Fruit fly (Drosophila melanogaster) whole organism, embryonic: ENCODE data around the gene Phs.

ENCODE experiments used
- Antp ChIP-seq: fragments of 200-800 bp; sonication (Bioruptor generic); optimal IDR thresholded peaks from 3 replicates; lab custom pipeline; 2016; ENCODE audit warnings: missing biosample characterization, missing genetic modification characterization
- CG1024 ChIP-seq: fragments of 200-800 bp; sonication (Bioruptor generic); IDR thresholded peaks from 2 replicates; pipeline ENCODE4 v1.3.6; 2022; ENCODE audit warnings: missing biosample characterization, missing genetic modification characterization
- CG11093 ChIP-seq: fragments of 200-800 bp; sonication (Bioruptor generic); IDR thresholded peaks from 3 replicates; pipeline ENCODE4 v1.3.6; 2022; ENCODE audit warnings: missing biosample characterization, missing genetic modification characterization
- CG14667 ChIP-seq: fragments of 200-800 bp; sonication (Bioruptor generic); IDR thresholded peaks from 2 replicates; pipeline ENCODE4 v1.3.6; 2022; ENCODE audit warnings: missing biosample characterization, missing genetic modification characterization
- CG15269 ChIP-seq: fragments of 200-800 bp; sonication (Bioruptor generic); optimal IDR thresholded peaks from 2 replicates; lab custom pipeline; 2018; ENCODE audit warnings: missing biosample characterization, mild to moderate bottlenecking, missing genetic modification characterization, moderate library complexity
- CG15479 ChIP-seq: fragments of 200-800 bp; sonication (Bioruptor generic); optimal IDR thresholded peaks from 3 replicates; lab custom pipeline; 2019; ENCODE audit warnings: missing biosample characterization, mild to moderate bottlenecking, missing genetic modification characterization, moderate library complexity
- CG15514 ChIP-seq: fragments of 200-800 bp; sonication (Bioruptor generic); optimal IDR thresholded peaks from 3 replicates; lab custom pipeline; 2017; ENCODE audit warnings: missing biosample characterization, missing genetic modification characterization, mild to moderate bottlenecking, moderate library complexity, missing genetic modification reagents
- CG16863 ChIP-seq: fragments of 200-800 bp; sonication (Bioruptor generic); optimal IDR thresholded peaks from 3 replicates; lab custom pipeline; 2016; ENCODE audit warnings: missing biosample characterization, missing genetic modification characterization
- CG2116 ChIP-seq: fragments of 200-800 bp; sonication (Bioruptor generic); optimal IDR thresholded peaks from 3 replicates; lab custom pipeline; 2018; ENCODE audit warnings: missing biosample characterization, mild to moderate bottlenecking, missing genetic modification characterization
- CG31441 ChIP-seq: fragments of 200-800 bp; sonication (Bioruptor generic); IDR thresholded peaks from 2 replicates; pipeline ENCODE4 v1.3.6; 2022; ENCODE audit warnings: missing biosample characterization, missing genetic modification characterization
- CG4328 ChIP-seq: fragments of 200-800 bp; sonication (Bioruptor generic); optimal IDR thresholded peaks from 3 replicates; lab custom pipeline; 2017; ENCODE audit warnings: missing biosample characterization, missing genetic modification reagents, missing genetic modification characterization
- CG7357 ChIP-seq: fragments of 200-800 bp; sonication (Bioruptor generic); IDR thresholded peaks from 3 replicates; pipeline ENCODE4 v1.3.6; 2022; ENCODE audit warnings: missing biosample characterization, missing genetic modification characterization
- CG7987 ChIP-seq: fragments of 200-800 bp; sonication (Bioruptor generic); optimal IDR thresholded peaks from 2 replicates; lab custom pipeline; 2018; ENCODE audit warnings: missing biosample characterization, mild to moderate bottlenecking, missing genetic modification characterization, moderate library complexity
- CG8089 ChIP-seq: fragments of 200-800 bp; sonication (Bioruptor generic); optimal IDR thresholded peaks from 3 replicates; lab custom pipeline; 2016; ENCODE audit warnings: missing biosample characterization, missing genetic modification characterization
- CG8281 ChIP-seq: fragments of 200-800 bp; sonication (Bioruptor generic); optimal IDR thresholded peaks from 2 replicates; lab custom pipeline; 2018; ENCODE audit warnings: missing biosample characterization, mild to moderate bottlenecking, missing genetic modification characterization, moderate library complexity
- CG8359 ChIP-seq: fragments of 200-800 bp; sonication (Bioruptor generic); optimal IDR thresholded peaks from 2 replicates; lab custom pipeline; 2017; ENCODE audit warnings: missing biosample characterization, mild to moderate bottlenecking, missing genetic modification characterization, borderline replicate concordance
- CG9437 ChIP-seq: fragments of 200-800 bp; sonication (Bioruptor generic); optimal IDR thresholded peaks from 2 replicates; lab custom pipeline; 2018; ENCODE audit warnings: missing biosample characterization, mild to moderate bottlenecking, missing genetic modification characterization
- D19B ChIP-seq: fragments of 200-800 bp; sonication (Bioruptor generic); optimal IDR thresholded peaks from 2 replicates; lab custom pipeline; 2017; ENCODE audit warnings: missing biosample characterization, mild to moderate bottlenecking, missing genetic modification characterization
- Dip3 ChIP-seq: fragments of 200-800 bp; sonication (Bioruptor generic); optimal IDR thresholded peaks from 3 replicates; lab custom pipeline; 2016; ENCODE audit warnings: missing biosample characterization, missing genetic modification characterization
- Eip74EF ChIP-seq, 2 experiments: fragments of 200-800 bp in 1 of 2; fragments of >200 bp in 1 of 2; sonication (Bioruptor generic) in 1 of 2; optimal IDR thresholded peaks; 2 replicates each; lab custom pipeline; 2017 to 2019; ENCODE audit warnings: missing biosample characterization in 2 of 2, missing genetic modification characterization in 2 of 2, mild to moderate bottlenecking in 1 of 2, moderate library complexity in 1 of 2
- Hsf ChIP-seq: fragments of 200-800 bp; sonication (Bioruptor generic); optimal IDR thresholded peaks from 3 replicates; lab custom pipeline; 2016; ENCODE audit warnings: missing biosample characterization, missing genetic modification characterization
- Neu2 ChIP-seq: fragments of 200-800 bp; sonication (Bioruptor generic); optimal IDR thresholded peaks from 3 replicates; lab custom pipeline; 2016; ENCODE audit warnings: missing biosample characterization, missing genetic modification characterization, borderline replicate concordance
- Optix ChIP-seq: fragments of 200-800 bp; sonication (Bioruptor generic); IDR thresholded peaks from 3 replicates; pipeline ENCODE4 v1.3.6; 2022; ENCODE audit warnings: missing biosample characterization, missing genetic modification characterization
- Poxn ChIP-seq: fragments of 200-800 bp; sonication (Bioruptor generic); IDR thresholded peaks from 2 replicates; pipeline ENCODE4 v1.3.6; 2022; ENCODE audit warnings: missing biosample characterization, missing genetic modification characterization
- Ravus ChIP-seq: fragments of 200-800 bp; sonication (Bioruptor generic); IDR thresholded peaks from 2 replicates; pipeline ENCODE4 v1.3.6; 2022; ENCODE audit warnings: missing biosample characterization, missing genetic modification characterization
- Scr ChIP-seq: fragments of 200-800 bp; sonication (Bioruptor generic); IDR thresholded peaks from 2 replicates; pipeline ENCODE4 v1.3.6; 2022; ENCODE audit warnings: missing biosample characterization, missing genetic modification characterization; ENCODE audit not compliant: partially characterized antibody
- TFAM ChIP-seq: fragments of 200-800 bp; sonication (Bioruptor generic); optimal IDR thresholded peaks from 2 replicates; lab custom pipeline; 2017; ENCODE audit warnings: missing biosample characterization, missing genetic modification characterization, inconsistent platforms
- amos ChIP-seq: fragments of 200-800 bp; sonication (Bioruptor generic); IDR thresholded peaks from 2 replicates; pipeline ENCODE4 v1.3.6; 2022; ENCODE audit warnings: missing biosample characterization, missing genetic modification characterization; ENCODE audit not compliant: partially characterized antibody
- bcd ChIP-seq: fragments of 200-800 bp; sonication (Bioruptor generic); optimal IDR thresholded peaks from 2 replicates; lab custom pipeline; 2017; ENCODE audit warnings: missing biosample characterization, mild to moderate bottlenecking, missing genetic modification characterization
- btn ChIP-seq: fragments of 200-800 bp; sonication (Bioruptor generic); optimal IDR thresholded peaks from 2 replicates; lab custom pipeline; 2016; ENCODE audit warnings: missing biosample characterization, missing genetic modification characterization
- dimm ChIP-seq: fragments of 200-800 bp; sonication (Bioruptor generic); IDR thresholded peaks from 2 replicates; pipeline ENCODE4 v1.3.6; 2022; ENCODE audit warnings: missing biosample characterization, missing genetic modification characterization
- dysf ChIP-seq: fragments of 200-800 bp; sonication (Bioruptor generic); IDR thresholded peaks from 3 replicates; pipeline ENCODE4 v1.3.6; 2022; ENCODE audit warnings: missing biosample characterization, missing genetic modification characterization
- esg ChIP-seq: fragments of 200-800 bp; sonication (Bioruptor generic); conservative IDR thresholded peaks from 2 replicates; pipeline ENCODE4 v1.3.6; 2022; ENCODE audit warnings: missing biosample characterization, missing genetic modification characterization
- grau ChIP-seq: fragments of 200-800 bp; optimal IDR thresholded peaks from 3 replicates; lab custom pipeline; 2019; ENCODE audit warnings: missing biosample characterization, mild to moderate bottlenecking, missing genetic modification characterization, moderate library complexity
- lmd ChIP-seq: fragments of 200-800 bp; sonication (Bioruptor generic); IDR thresholded peaks from 2 replicates; pipeline ENCODE4 v1.3.6; 2022; ENCODE audit warnings: missing biosample characterization, missing genetic modification characterization
- lola ChIP-seq, 3 experiments: fragments of >200 bp in 2 of 3; fragments of 200-800 bp in 1 of 3; sonication (Bioruptor generic) in 1 of 3; optimal IDR thresholded peaks; 2 replicates each; lab custom pipeline; 2017 to 2019; ENCODE audit warnings: missing biosample characterization in 3 of 3, missing genetic modification characterization in 3 of 3, mild to moderate bottlenecking in 1 of 3, moderate library complexity in 1 of 3
- luna ChIP-seq: fragments of 200-800 bp; sonication (Bioruptor generic); optimal IDR thresholded peaks from 2 replicates; lab custom pipeline; 2016; ENCODE audit warnings: missing biosample characterization, missing genetic modification characterization
- mam ChIP-seq: fragments of 200-800 bp; sonication (Bioruptor generic); optimal IDR thresholded peaks from 3 replicates; lab custom pipeline; 2016; ENCODE audit warnings: missing biosample characterization, missing genetic modification characterization
- nerfin-1 ChIP-seq: fragments of 200-800 bp; sonication (Bioruptor generic); optimal IDR thresholded peaks from 3 replicates; lab custom pipeline; 2019; ENCODE audit warnings: missing biosample characterization, mild to moderate bottlenecking, missing genetic modification characterization, moderate library complexity
- nom ChIP-seq: fragments of 200-800 bp; sonication (Bioruptor generic); optimal IDR thresholded peaks from 2 replicates; lab custom pipeline; 2017; ENCODE audit warnings: missing biosample characterization, missing genetic modification characterization, mild to moderate bottlenecking, moderate library complexity, missing genetic modification reagents
- pnt ChIP-seq: fragments of 200-800 bp; sonication (Bioruptor generic); optimal IDR thresholded peaks from 3 replicates; lab custom pipeline; 2016; ENCODE audit warnings: missing biosample characterization, missing genetic modification characterization
- run ChIP-seq: fragments of 200-800 bp; sonication (Bioruptor generic); optimal IDR thresholded peaks from 3 replicates; lab custom pipeline; 2018; ENCODE audit warnings: missing biosample characterization, mild to moderate bottlenecking, missing genetic modification characterization
- sens ChIP-seq: fragments of 200-800 bp; sonication (Bioruptor generic); peaks from one replicate; lab custom pipeline; 2016; ENCODE audit warnings: missing biosample characterization, missing genetic modification characterization
- sim ChIP-seq: fragments of 200-800 bp; sonication (Bioruptor generic); IDR thresholded peaks from 2 replicates; pipeline ENCODE4 v1.3.6; 2022; ENCODE audit warnings: missing biosample characterization, missing genetic modification characterization
- slou ChIP-seq: fragments of 200-800 bp; sonication (Bioruptor generic); optimal IDR thresholded peaks from 3 replicates; lab custom pipeline; 2016; ENCODE audit warnings: missing biosample characterization, missing genetic modification characterization
- so ChIP-seq: fragments of 200-800 bp; sonication (Bioruptor generic); IDR thresholded peaks from 3 replicates; pipeline ENCODE4 v1.3.6; 2022; ENCODE audit warnings: missing biosample characterization, missing genetic modification characterization
- vvl ChIP-seq: fragments of 200-800 bp; sonication (Bioruptor generic); IDR thresholded peaks from 2 replicates; pipeline ENCODE4 v1.3.6; 2022; ENCODE audit warnings: missing biosample characterization, missing genetic modification characterization
- yki ChIP-seq: fragments of >200 bp; optimal IDR thresholded peaks from 3 replicates; lab custom pipeline; 2018

Phs gene

DNA sequence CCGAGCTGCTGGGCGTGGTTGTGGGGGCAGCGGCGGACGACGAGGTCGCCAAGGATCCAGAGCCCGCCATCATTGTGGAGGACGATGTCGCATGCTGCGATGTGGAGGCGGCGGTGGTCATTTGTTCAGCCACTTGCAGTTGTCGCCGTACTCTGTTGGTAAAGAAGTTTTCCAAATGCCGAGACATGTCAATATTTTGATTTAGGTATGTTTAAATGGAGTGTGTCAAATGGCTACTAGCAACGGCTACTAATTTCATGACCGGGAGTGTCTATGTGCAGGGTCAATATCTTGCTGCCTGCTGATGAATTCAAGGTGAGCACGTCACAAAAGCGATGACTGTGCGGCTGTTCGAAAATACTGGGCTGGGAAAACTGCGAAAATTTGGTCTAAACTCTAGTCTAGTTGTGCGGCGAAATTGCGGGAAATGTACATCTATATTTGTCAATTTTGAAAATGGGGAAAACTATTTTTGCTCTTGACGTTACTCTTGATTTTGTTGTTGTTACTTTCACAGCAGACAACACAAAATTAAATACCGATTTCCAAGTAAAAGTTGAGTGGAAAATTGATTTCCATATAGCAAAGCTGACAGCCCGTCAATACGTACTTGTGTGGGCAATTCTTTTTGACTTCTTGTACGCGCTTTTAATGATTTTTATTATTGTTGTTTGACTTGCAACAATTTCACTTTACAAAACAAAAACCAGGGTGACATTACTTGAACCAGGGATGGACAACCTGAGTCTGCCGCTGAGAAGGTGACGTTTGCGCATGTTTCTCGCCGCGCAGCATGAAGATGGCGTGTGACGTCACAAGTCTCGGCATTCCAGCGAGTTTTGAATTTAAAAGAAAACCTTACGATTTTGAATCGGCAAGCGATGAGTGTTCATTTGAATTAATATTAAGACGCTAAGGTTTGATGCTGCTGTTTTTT is 32.0 kb upstream of the Phs start, which contains the start of gene CG7656 (continued):
- no peak for TF ChIP-seq CG4328 (GFP tag; lab: Kevin White, UChicago)
- TF ChIP-seq slou (GFP tag; lab: Kevin White, UChicago) = peak; percentile 19
- no peak for TF ChIP-seq Poxn (GFP tag; lab: Robert Waterston, UW)
- TF ChIP-seq Neu2 (GFP tag; lab: Kevin White, UChicago) = no peak
- peak; percentile 63 for TF ChIP-seq luna
- TF ChIP-seq dimm (GFP tag; lab: Robert Waterston, UW) = no peak
- TF ChIP-seq nerfin-1 = no peak
- no peak for TF ChIP-seq CG15479 (GFP tag; lab: Kevin White, UChicago)
- TF ChIP-seq CG7987 = peak; percentile 50
- no peak for TF ChIP-seq TFAM (GFP tag; lab: Kevin White, UChicago)
- peak; percentile 95 for TF ChIP-seq sens (GFP tag; lab: Kevin White, UChicago)
- no peak for TF ChIP-seq CG8359 (GFP tag; lab: Kevin White, UChicago)
- TF ChIP-seq bcd (GFP tag; lab: Kevin White, UChicago) = peak; percentile 32
- TF ChIP-seq CG2116 (GFP tag; lab: Kevin White, UChicago) = peak; percentile 51
- peak; percentile 59 for TF ChIP-seq Dip3 (GFP tag; lab: Kevin White, UChicago)
- TF ChIP-seq run (tag; lab: Kevin White, UChicago) = no peak
- TF ChIP-seq CG11093 (GFP tag; lab: Robert Waterston, UW) = no peak
- peak; percentile 52; the same call in 2 of the 3 replicates for TF ChIP-seq dysf (GFP tag; lab: Robert Waterston, UW)
- peak; percentile 62 for TF ChIP-seq btn (GFP tag; lab: Kevin White, UChicago)
- peak; percentile 58 for TF ChIP-seq CG1024
- TF ChIP-seq CG8089 = peak; percentile 59
- TF ChIP-seq amos = no peak; the same call in 1 of the 2 replicates
- peak; percentile 28; the same call in 1 of the 2 replicates for TF ChIP-seq CG14667 (GFP tag; lab: Robert Waterston, UW)
- no peak for TF ChIP-seq Eip74EF (GFP tag; optimal IDR thresholded peaks at IDR 0.05; lab: Kevin White, UChicago)
- TF ChIP-seq mam (GFP tag; lab: Kevin White, UChicago) = peak; percentile 89
- no peak for TF ChIP-seq Ravus (GFP tag; lab: Robert Waterston, UW)
- TF ChIP-seq esg (GFP tag; lab: Robert Waterston, UW) = no peak
- TF ChIP-seq CG9437 (GFP tag; lab: Kevin White, UChicago) = peak; percentile 14
- TF ChIP-seq lmd (GFP tag; lab: Robert Waterston, UW) = peak; percentile 65; the same call in 1 of the 2 replicates
- no peak for TF ChIP-seq CG7357 (GFP tag; lab: Robert Waterston, UW)
- TF ChIP-seq CG8281 = no peak
- TF ChIP-seq Hsf (GFP tag; lab: Kevin White, UChicago) = peak; percentile 74
- TF ChIP-seq sim = no peak
- peak; percentile 20 for TF ChIP-seq CG15269 (tag; lab: Kevin White, UChicago)
- TF ChIP-seq nom (GFP tag; lab: Kevin White, UChicago) = no peak
- no peak for TF ChIP-seq CG31441 (GFP tag; lab: Robert Waterston, UW)
- TF ChIP-seq CG15514 = peak; percentile 42
- TF ChIP-seq Antp (GFP tag; lab: Kevin White, UChicago) = peak; percentile 89
- peak; percentile 48; the same call in 2 of the 3 replicates for TF ChIP-seq Optix
- peak; percentile 61 for TF ChIP-seq vvl (GFP tag; lab: Robert Waterston, UW)
- peak; percentile 17 for TF ChIP-seq grau (tag; lab: Kevin White, UChicago)
- TF ChIP-seq lola (GFP tag; optimal IDR thresholded peaks at IDR 0.05; lab: Kevin White, UChicago) = no peak
- peak; percentile 80 for TF ChIP-seq pnt (GFP tag; lab: Kevin White, UChicago)
- TF ChIP-seq D19B = no peak
- peak; percentile 68 for TF ChIP-seq CG16863 (GFP tag; lab: Kevin White, UChicago)
- TF ChIP-seq yki = peak; percentile 10
- peak; percentile 27; the same call in 1 of the 3 replicates for TF ChIP-seq so
- peak; percentile 12; the same call in 1 of the 2 replicates for TF ChIP-seq Scr (GFP tag; lab: Robert Waterston, UW)
